Worm (Caenorhabditis elegans) whole organism, midembryonic: Measurements from ENCODE around the gene T13C2.3.
A peak's percentile ranks its signal among the peaks of the same experiment; 100 is the strongest.

Source experiments
- T22C8.4 ChIP-seq: fragments of 200-800 bp; sonication (Bioruptor generic); IDR thresholded peaks from 2 replicates; pipeline ENCODE4 v1.3.6; 2022; ENCODE audit warnings: missing genetic modification characterization, missing compliant biosample characterization
- cog-1 ChIP-seq: sonication (generic microtip); optimal IDR thresholded peaks from 2 replicates; lab custom pipeline; 2016; ENCODE audit warnings: missing genetic modification characterization, missing compliant biosample characterization
- flt-1 ChIP-seq: fragments of 200-800 bp; sonication (Bioruptor generic); IDR thresholded peaks from 2 replicates; pipeline ENCODE4 v1.3.6; 2022; ENCODE audit warnings: missing genetic modification characterization, missing compliant biosample characterization
- klf-2 ChIP-seq: fragments of 200-800 bp; sonication (Bioruptor generic); conservative IDR thresholded peaks from 2 replicates; pipeline ENCODE4 v1.3.6; 2022; ENCODE audit warnings: missing genetic modification reagents, missing genetic modification characterization, missing compliant biosample characterization
- med-1 ChIP-seq: sonication (generic microtip); optimal IDR thresholded peaks from 2 replicates; lab custom pipeline; 2017; ENCODE audit warnings: missing genetic modification characterization, mild to moderate bottlenecking, missing compliant biosample characterization, antibody characterized with exemption, missing genetic modification reagents; ENCODE audit not compliant: insufficient read depth
- ref-1 ChIP-seq: fragments of 200-800 bp; sonication (Bioruptor generic); conservative IDR thresholded peaks from 2 replicates; pipeline ENCODE4 v1.3.6; 2022; ENCODE audit warnings: missing genetic modification reagents, missing genetic modification characterization, missing compliant biosample characterization
- tab-1 ChIP-seq: fragments of 200-800 bp; sonication (Bioruptor generic); IDR thresholded peaks from 2 replicates; pipeline ENCODE4 v1.3.6; 2022; ENCODE audit warnings: missing genetic modification characterization, missing compliant biosample characterization
- ztf-23 ChIP-seq: fragments of 200-800 bp; sonication (Bioruptor generic); IDR thresholded peaks from 2 replicates; pipeline ENCODE4 v1.3.6; 2022; ENCODE audit warnings: missing genetic modification reagents, missing genetic modification characterization, missing compliant biosample characterization
- ztf-29 ChIP-seq: fragments of 200-800 bp; sonication (Bioruptor generic); IDR thresholded peaks from 2 replicates; pipeline ENCODE4 v1.3.6; 2022; ENCODE audit warnings: missing genetic modification reagents, missing genetic modification characterization, missing compliant biosample characterization

The T13C2.3 gene

DNA sequence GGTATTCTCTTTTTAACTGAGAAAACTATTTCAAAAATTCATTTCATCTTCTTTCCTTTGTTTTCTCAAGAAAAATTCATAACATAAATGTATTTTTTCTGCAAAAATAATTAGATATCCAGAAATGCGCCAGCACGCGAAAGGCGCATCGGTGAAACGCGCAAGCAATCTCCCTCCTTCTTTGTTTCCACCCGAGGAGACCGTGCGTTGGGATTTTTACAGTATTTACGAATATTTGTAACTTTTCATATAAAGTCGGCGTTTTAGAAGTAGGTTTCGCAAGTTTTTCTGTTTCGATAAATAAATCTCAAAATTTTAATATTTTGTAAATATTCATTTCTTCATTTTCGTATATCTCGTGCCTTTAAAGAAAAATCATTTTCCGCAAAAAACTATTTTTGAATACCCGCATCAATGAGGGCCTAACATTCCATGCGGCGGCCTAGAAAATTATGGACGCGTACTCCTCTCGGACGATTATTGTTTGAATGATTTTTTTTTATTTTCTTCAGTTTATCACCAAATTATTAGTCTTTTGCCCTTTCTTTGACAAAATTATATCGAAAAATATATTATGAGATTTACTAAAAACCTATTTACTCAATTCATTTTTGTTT lies 12.5 kb upstream of the T13C2.3 start, which contains the start of gene ssup-72:
Gene ssup-72, plus strand, starts transcription at position 181 of the 617 bp plus-strand sequence.
- TF ChIP-seq klf-2 (GFP tag; lab: Robert Waterston, UW) (no peak), ztf-23 (GFP tag; lab: Robert Waterston, UW) (peak; percentile 67), med-1 (GFP tag; lab: Kevin White, UChicago) (peak; percentile 6), flt-1 (GFP tag; lab: Robert Waterston, UW) (no peak)

DNA sequence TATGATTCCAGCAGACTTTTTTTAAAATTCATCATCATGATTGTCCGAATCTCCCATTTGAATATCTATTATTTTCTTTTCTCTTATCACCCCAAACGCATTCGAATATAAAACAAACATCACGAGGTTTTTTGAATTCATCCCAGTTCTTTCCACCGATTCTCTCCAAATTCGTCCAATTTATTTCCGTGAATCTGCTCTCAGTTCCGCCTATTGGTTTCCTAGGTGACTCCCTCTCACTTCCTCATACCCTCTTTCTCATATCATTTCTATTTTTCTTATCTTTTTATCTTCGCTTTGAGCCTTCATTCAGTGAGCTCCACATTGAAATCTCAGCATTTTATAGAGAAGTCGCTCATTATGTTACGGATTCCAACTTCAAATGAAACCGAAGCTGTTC lies 9.9 kb upstream of the T13C2.3 start, which contains the start of gene T13C2.7:
Gene T13C2.7, plus strand, starts transcription at position 301 of the 400 bp plus-strand sequence.
- TF ChIP-seq cog-1 (tag; lab: Kevin White, UChicago) (no peak), ztf-29 (GFP tag; lab: Robert Waterston, UW) (no peak), med-1 (GFP tag; lab: Kevin White, UChicago) (no peak), tab-1 (GFP tag; lab: Robert Waterston, UW) (no peak), flt-1 (GFP tag; lab: Robert Waterston, UW) (no peak), klf-2 (GFP tag; lab: Robert Waterston, UW) (no peak), ztf-23 (GFP tag; lab: Robert Waterston, UW) (no peak), T22C8.4 (GFP tag; lab: Robert Waterston, UW) (no peak)

DNA sequence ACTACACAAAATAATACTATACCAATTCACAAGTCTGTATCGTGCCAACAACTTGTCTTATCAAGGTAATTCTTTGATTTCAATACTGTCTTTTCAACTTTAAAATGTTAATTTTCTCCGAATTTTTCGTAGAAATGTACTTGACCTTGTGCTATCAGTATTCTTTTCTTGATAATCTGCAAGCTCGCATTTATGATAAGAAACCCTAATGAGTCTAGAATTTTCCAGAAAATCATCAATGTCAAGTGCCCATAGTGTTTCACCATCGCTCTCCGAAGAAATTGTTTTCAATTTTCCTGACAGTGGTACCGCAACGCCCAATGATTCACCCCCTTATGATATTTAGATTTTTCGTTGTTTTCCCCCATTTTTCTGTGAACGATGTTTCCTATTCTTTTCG lies 7.8 kb upstream of the T13C2.3 start:
- TF ChIP-seq T22C8.4 (GFP tag; lab: Robert Waterston, UW) (no peak), ztf-23 (GFP tag; lab: Robert Waterston, UW) (no peak), klf-2 (GFP tag; lab: Robert Waterston, UW) (no peak), tab-1 (GFP tag; lab: Robert Waterston, UW) (no peak), flt-1 (GFP tag; lab: Robert Waterston, UW) (no peak), ref-1 (GFP tag; lab: Robert Waterston, UW) (no peak), med-1 (GFP tag; lab: Kevin White, UChicago) (no peak), cog-1 (tag; lab: Kevin White, UChicago) (no peak), ztf-29 (GFP tag; lab: Robert Waterston, UW) (no peak)

DNA sequence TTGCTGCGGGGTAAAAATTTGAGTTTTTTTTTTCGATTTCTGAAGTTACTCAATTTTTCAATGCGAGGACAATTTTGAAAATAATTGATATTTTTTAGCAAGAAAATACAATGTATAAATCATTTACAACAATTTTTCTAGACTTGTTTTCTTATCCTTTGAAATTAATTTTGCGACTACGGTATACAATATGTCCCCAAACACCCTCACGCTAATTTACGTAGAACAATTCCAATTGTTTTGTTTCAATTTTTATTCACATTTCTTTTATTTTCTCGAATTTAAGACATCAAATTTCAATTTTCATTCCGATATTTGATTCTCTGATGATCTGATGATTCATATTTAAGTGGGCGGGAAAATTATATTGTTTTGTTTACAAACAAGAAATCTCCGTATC lies 7.1 kb upstream of the T13C2.3 start:
- TF ChIP-seq T22C8.4 (GFP tag; lab: Robert Waterston, UW) (no peak), cog-1 (tag; lab: Kevin White, UChicago) (no peak), med-1 (GFP tag; lab: Kevin White, UChicago) (no peak)

DNA sequence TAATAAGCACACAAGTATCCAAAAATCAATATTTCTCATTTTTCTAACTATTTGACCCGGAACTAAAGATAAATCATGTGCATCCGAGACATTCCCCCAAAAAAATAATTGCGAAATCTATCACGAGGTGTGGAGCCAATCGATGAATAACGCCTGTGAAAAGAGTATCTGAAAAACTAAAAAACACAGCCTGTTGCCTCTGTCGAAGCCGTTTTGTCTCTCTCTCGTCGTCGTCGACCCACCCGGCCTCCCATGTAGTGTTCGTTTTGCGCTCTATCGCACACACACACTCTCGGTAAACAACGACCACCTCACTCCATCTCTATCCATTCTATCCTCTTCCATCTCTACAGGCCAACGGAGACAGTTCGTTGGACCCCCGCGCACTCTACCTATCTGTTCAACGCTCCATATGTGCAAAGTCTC lies 6.3 kb upstream of the T13C2.3 start:
- TF ChIP-seq ztf-29 (GFP tag; lab: Robert Waterston, UW), result no peak
- TF ChIP-seq klf-2 (GFP tag; lab: Robert Waterston, UW), result no peak
- no peak for TF ChIP-seq tab-1 (GFP tag; lab: Robert Waterston, UW)
- no peak for TF ChIP-seq ztf-23 (GFP tag; lab: Robert Waterston, UW)
- no peak for TF ChIP-seq T22C8.4 (GFP tag; lab: Robert Waterston, UW)
- no peak for TF ChIP-seq ref-1 (GFP tag; lab: Robert Waterston, UW)
- TF ChIP-seq cog-1 (tag; lab: Kevin White, UChicago), result no peak
- no peak for TF ChIP-seq med-1 (GFP tag; lab: Kevin White, UChicago)
- no peak for TF ChIP-seq flt-1 (GFP tag; lab: Robert Waterston, UW)

DNA sequence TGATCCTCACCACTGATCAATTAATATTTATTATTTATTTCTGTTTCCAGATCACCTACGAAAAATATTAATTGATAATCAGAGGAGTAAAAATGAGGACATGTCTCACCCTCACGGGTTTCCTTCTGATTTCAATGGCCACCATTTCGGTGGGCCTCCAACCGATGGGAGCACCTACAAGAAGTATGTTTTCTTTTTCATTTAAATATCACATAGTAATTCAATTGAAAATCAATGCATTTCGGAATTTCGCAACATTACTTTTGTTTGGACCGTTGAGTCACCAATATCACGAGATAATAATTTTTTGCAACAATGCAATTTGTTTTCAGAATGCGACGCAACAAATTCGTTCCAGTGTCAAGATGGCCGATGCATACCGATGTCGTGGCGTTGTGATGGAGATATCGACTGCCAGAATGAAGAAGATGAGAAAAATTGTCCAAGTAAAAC lies 5.6 kb upstream of the T13C2.3 start, which contains the start of gene gldi-2:
Gene gldi-2, plus strand, starts transcription at position 51 of the 453 bp plus-strand sequence.
- TF ChIP-seq med-1 (GFP tag; lab: Kevin White, UChicago) (no peak), ref-1 (GFP tag; lab: Robert Waterston, UW) (no peak), flt-1 (GFP tag; lab: Robert Waterston, UW) (no peak), ztf-23 (GFP tag; lab: Robert Waterston, UW) (no peak), klf-2 (GFP tag; lab: Robert Waterston, UW) (no peak), tab-1 (GFP tag; lab: Robert Waterston, UW) (no peak), cog-1 (tag; lab: Kevin White, UChicago) (no peak), T22C8.4 (GFP tag; lab: Robert Waterston, UW) (no peak), ztf-29 (GFP tag; lab: Robert Waterston, UW) (no peak)

DNA sequence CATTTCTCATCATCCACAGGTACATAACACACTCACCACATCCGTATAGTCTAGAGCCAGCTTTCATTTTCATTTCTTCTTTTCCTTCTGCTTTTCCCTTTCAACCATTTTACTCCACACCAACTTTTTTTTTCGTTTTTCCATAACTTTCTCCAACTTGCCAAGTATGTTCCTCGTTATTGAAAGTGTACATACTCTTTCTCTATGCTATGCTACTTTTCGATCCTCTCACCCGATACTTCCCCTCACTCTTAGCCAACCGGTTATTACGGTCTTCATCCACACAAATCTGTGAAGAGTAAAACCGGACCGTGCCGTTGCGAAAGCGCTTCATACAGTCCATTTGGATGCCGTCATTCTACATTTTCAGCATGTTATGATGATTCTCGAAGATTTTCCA lies 2.8 kb downstream of the T13C2.3 start, which contains the start of gene T13C2.2:
Gene T13C2.2, plus strand, starts transcription at position 301 of the 400 bp plus-strand sequence.
- no peak for TF ChIP-seq ref-1 (GFP tag; lab: Robert Waterston, UW)
- no peak for TF ChIP-seq ztf-29 (GFP tag; lab: Robert Waterston, UW)
- no peak for TF ChIP-seq cog-1 (tag; lab: Kevin White, UChicago)
- TF ChIP-seq T22C8.4 (GFP tag; lab: Robert Waterston, UW), result no peak
- TF ChIP-seq med-1 (GFP tag; lab: Kevin White, UChicago), result no peak
- TF ChIP-seq klf-2 (GFP tag; lab: Robert Waterston, UW), result no peak
- TF ChIP-seq ztf-23 (GFP tag; lab: Robert Waterston, UW), result no peak
- TF ChIP-seq tab-1 (GFP tag; lab: Robert Waterston, UW), result no peak
- TF ChIP-seq flt-1 (GFP tag; lab: Robert Waterston, UW), result no peak

DNA sequence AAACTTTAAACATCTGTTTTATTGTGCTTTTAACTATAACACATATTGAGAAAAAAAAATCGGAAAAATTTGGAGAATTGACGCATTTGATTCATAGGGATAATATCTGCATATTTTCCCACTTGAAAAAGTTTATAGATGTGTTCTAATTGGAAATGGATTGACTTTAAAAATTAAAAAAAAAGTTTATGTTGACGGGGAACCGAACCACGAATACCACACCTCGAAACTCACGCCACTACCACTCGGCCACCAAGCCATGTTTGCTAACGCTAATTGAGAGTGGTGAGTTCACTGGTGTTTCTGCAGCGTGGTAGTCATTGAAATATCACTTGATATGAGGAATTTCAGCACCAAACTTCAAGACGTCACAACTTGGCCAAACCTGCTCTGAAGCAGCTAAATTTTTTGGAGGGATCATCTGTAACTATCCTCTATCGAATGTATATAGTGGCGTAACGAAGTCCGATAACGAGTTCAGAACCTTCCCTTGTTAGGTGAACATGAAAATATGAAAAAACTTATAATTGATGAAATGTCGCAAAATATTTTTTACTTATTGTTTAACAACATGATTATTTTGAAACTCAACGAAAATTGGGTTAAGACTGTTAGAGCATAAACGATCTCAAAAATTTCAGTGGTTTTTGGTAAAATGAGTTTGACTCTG lies 8.9 kb downstream of the T13C2.3 start:
- peak; percentile 42; the same call in 1 of the 2 replicates for TF ChIP-seq flt-1 (GFP tag; lab: Robert Waterston, UW)
